Worm (Caenorhabditis elegans) whole organism, midembryonic: ENCODE results near the gene ZC317.2.

Experiments
- cog-1 ChIP-seq: sonication (generic microtip); optimal IDR thresholded peaks from 2 replicates; lab custom pipeline; 2016; ENCODE audit warnings: missing genetic modification characterization, missing compliant biosample characterization
- flt-1 ChIP-seq: fragments of 200-800 bp; sonication (Bioruptor generic); IDR thresholded peaks from 2 replicates; pipeline ENCODE4 v1.3.6; 2022; ENCODE audit warnings: missing genetic modification characterization, missing compliant biosample characterization
- klf-2 ChIP-seq: fragments of 200-800 bp; sonication (Bioruptor generic); conservative IDR thresholded peaks from 2 replicates; pipeline ENCODE4 v1.3.6; 2022; ENCODE audit warnings: missing genetic modification reagents, missing genetic modification characterization, missing compliant biosample characterization
- tab-1 ChIP-seq: fragments of 200-800 bp; sonication (Bioruptor generic); IDR thresholded peaks from 2 replicates; pipeline ENCODE4 v1.3.6; 2022; ENCODE audit warnings: missing genetic modification characterization, missing compliant biosample characterization
- ztf-23 ChIP-seq: fragments of 200-800 bp; sonication (Bioruptor generic); IDR thresholded peaks from 2 replicates; pipeline ENCODE4 v1.3.6; 2022; ENCODE audit warnings: missing genetic modification reagents, missing genetic modification characterization, missing compliant biosample characterization

DNA sequence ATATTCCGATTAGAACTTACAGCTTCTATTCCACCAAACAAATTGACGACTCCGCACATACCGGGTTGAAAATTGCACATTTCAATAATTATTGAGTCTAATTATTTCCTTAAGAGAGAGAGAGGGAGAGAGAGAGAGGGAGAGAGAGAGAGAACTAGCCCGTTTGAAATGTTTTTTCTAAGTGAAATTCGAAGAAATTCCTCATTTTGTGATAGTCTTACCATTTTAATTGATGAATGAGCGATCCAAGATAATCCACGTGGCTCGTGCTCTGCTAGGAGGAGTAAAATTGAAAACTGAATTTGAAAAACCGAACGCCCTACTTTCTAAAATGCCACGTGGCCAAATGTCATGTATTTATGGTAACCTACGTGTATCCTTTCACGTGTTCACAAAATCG is 27.4 kb upstream of the ZC317.2 start, which contains the start of gene F08F3.8:
- no peak for TF ChIP-seq ztf-23 (GFP tag; lab: Robert Waterston, UW)
- no peak for TF ChIP-seq tab-1
- TF ChIP-seq klf-2, result no peak
- no peak for TF ChIP-seq cog-1
- TF ChIP-seq flt-1 (GFP tag; lab: Robert Waterston, UW), result no peak
